Fruit fly (Drosophila melanogaster) whole organism: Measurements from ENCODE around the gene CG14062.
A peak's percentile ranks its signal among the peaks of the same experiment; 100 is the strongest.

Experiments used
- CG8478 ChIP-seq: fragments of >200 bp; optimal IDR thresholded peaks from 2 replicates; lab custom pipeline; 2018; ENCODE audit warnings: inconsistent platforms
- Dll ChIP-seq: fragments of >200 bp; optimal IDR thresholded peaks from 2 replicates; lab custom pipeline; 2017
- EcR ChIP-seq, 2 experiments: fragments of >200 bp; optimal IDR thresholded peaks; 2 replicates each; lab custom pipeline; 2017; ENCODE audit warnings: missing biosample characterization in 2 of 2, missing genetic modification characterization in 2 of 2, missing genetic modification reagents in 2 of 2
- pan ChIP-seq: fragments of >200 bp; optimal IDR thresholded peaks from 2 replicates; lab custom pipeline; 2017
- psq ChIP-seq: fragments of >200 bp; optimal IDR thresholded peaks from 2 replicates; lab custom pipeline; 2017
- usp ChIP-seq: fragments of >200 bp; optimal IDR thresholded peaks from 2 replicates; lab custom pipeline; 2017; ENCODE audit warnings: missing biosample characterization, missing genetic modification characterization, mixed read lengths

CG14062 gene

DNA sequence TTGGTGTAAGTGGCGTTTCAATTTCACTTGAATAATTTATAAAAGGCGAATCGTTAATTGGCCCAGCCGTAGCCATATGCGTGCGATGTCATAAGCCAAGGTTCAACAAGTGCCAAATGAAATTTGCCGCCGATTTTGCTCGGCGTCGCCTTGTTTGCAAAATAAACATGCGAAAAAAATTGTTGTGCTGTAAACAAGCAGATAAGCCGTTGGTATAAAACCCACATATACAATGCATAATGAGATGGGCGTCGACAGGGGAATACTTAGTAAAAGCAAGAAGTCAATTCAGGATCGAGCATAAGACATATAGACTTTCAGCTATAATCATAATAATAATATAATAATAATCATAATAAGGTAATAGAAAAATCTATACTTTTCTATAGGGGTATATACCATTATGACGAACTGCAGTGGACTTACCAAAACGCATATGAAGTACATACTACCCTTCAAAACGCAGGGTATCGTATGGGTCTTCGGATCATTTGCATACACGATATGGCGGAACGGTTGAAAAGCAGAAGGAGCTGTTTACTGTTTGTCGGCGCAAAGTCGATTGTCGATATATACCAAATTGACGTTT lies 13.5 kb upstream of the CG14062 start:
- TF ChIP-seq usp (GFP tag; lab: Kevin White, UChicago) (no peak), Dll (lab: Kevin White, UChicago) (no peak), pan (peak; percentile 59)

dm6 chr3R:28654596-28654995 lies 11.9 kb upstream of the CG14062 start:
- TF ChIP-seq pan (no peak), psq (lab: Kevin White, UChicago) (no peak)

DNA sequence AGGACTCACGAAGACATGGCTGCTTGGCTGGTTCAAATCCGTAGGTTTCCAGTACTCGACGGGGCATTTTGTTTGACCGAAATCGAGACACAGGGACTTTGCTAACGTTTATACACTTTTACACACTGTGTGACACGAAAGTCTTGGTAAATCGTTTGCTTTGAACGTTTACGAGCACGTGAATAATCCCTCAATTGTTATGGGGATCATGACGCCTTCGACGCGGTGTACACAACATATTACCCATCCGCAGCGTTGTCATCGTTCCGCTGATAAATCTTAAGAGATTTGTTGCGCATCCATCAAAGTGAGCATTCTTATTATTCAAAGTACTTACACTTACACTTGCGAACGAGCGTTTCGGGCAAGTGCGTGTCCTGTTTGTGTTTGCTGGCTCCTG lies 7.7 kb upstream of the CG14062 start, which contains the start of gene CG31050:
Gene CG31050 (minus strand): TSS at position 101 of the 400 bp plus-strand sequence.
- TF ChIP-seq CG8478 (lab: Kevin White, UChicago) (no peak), usp (GFP tag; lab: Kevin White, UChicago) (no peak), EcR (GFP tag; optimal IDR thresholded peaks at IDR 0.05; lab: Kevin White, UChicago) (no peak), Dll (lab: Kevin White, UChicago) (no peak), psq (lab: Kevin White, UChicago) (no peak), pan (no peak)

DNA sequence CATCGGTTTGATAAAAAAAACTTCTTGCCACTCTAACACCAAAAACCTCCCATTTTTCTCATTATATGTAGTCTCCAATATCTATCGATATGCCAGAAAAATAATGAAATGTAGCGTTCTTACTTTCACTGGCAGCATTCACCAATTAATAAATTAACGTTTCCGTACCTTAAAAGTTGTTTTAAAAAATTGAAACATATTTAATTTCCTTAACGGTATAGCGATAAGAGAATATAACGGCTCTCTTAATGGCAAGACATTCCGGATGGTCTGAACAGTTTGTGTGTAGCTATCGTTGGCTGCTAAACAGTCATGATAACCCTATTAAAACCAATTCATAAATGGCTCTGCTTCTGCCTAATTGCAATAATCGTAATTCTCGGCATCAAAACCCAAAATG lies 6.6 kb downstream of the CG14062 start, which contains the start of gene CG9988:
Gene CG9988 (plus strand): TSS at position 301 of the 400 bp plus-strand sequence.
- TF ChIP-seq pan (no peak), psq (lab: Kevin White, UChicago) (no peak), EcR (GFP tag; optimal IDR thresholded peaks at IDR 0.05; lab: Kevin White, UChicago) (no peak), usp (GFP tag; lab: Kevin White, UChicago) (no peak), Dll (lab: Kevin White, UChicago) (no peak), CG8478 (lab: Kevin White, UChicago) (no peak)

DNA sequence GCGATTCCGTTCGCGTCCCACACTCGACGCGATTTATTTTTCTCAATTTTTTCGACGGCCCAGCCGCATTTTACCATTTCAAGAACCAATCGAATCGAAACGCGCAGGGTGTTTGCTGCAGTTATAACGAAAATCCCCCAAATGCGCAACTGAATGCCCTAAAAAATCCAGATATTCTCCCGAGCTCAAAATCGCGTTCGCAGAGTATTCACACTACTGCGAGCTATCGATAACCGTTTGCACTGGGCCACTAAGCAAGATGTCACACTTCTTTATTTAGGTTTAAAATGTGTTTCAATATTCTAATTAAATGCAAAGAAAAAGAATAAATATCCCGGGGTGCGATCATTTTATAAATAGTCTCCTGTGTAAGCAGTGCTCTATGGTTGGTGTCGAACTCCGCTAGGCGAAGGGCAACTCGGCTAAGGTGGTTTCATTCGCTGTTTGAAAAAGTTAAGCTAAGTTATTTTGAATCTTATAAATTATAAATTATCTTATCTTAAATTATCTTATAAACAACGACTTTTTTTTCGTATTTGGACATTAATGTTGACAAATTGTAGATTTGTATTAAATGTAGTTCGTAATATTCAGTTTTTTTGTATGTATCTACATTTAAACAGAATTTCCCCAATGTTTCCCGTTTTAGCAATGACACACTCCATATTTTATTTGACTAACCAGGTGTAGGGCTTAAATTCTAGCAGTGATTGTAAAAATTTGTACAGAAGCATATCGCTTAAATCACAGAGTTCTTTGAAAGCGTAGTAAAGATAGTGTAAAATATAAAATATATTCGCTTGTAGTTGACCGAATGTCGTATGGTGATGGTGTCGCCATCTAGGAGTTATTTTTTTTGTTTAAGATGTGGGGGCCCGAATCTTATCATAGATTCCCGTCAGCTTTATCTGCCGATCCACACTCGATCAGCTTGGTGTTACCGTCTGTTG lies 7.4 kb downstream of the CG14062 start, which contains the start of gene CG10011:
Gene CG10011 (minus strand): TSS at position 119 of the 950 bp plus-strand sequence.
- TF ChIP-seq CG8478 (lab: Kevin White, UChicago), result peak; percentile 10
- no peak for TF ChIP-seq usp (GFP tag; lab: Kevin White, UChicago)
- TF ChIP-seq EcR (GFP tag; optimal IDR thresholded peaks at IDR 0.05; lab: Kevin White, UChicago), result no peak

DNA sequence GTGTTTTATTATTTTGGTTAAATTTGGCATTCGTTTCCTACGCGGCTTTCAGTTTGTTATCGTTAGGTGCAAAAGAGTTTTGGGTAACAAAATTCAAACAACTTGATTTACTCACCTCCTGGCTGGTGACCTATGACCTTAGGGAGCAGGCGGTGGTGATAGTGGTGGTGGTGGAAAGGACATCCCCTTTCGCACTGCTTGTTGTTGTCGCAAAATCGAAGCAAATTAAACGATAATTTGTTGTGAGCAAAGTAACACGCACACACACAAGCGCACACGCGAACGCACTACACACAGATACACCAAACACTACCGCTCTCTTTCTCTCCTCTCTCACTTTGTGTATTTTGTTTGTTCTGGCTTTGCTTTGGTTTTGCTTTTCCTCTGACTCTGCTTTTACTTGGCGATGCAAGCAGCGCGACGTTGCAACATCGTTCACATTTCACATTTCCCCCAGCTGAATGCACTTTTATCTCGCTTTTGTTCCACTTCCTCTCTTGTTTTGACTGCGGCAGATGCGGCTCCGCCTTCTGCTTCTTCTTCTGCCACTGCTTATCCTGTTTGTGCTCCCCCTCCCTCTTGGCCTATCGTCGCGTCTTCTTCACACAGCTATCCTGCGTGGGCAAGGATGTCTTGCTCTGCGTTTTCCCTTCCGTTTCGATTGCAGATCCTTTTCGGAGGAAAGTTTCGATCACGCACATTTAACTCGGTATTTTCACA lies 8.3 kb downstream of the CG14062 start:
- peak; percentile 25 for TF ChIP-seq Dll (lab: Kevin White, UChicago)
- no peak for TF ChIP-seq psq (lab: Kevin White, UChicago)

- TF ChIP-seq EcR (GFP tag; optimal IDR thresholded peaks at IDR 0.05; lab: Kevin White, UChicago) (no peak), psq (lab: Kevin White, UChicago) (no peak), pan (no peak), CG8478 (lab: Kevin White, UChicago) (no peak), Dll (lab: Kevin White, UChicago) (no peak), usp (GFP tag; lab: Kevin White, UChicago) (no peak)
Measured at dm6 chr3R:28633746-28634145, 8.9 kb downstream of the CG14062 start.

DNA sequence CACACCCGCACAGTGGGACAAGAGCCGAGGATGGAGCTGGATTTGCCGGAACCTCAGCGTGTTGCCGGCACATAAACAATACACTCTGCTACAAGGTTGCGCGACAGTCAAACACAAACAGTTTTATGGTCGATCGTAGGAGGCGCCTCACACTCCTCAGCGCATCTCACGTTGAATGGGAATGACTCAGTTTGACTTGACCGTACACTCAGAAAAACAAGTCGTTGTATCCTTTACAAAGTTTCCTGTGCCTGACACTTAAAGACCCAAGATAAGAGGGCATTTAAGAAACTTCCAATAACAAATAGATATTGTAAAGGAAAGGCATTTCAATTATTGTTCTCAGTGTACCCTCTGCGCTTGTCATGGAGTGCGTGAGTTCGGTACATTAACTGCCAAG lies 10.9 kb downstream of the CG14062 start:
- no peak for TF ChIP-seq EcR (GFP tag; optimal IDR thresholded peaks at IDR 0.05; lab: Kevin White, UChicago)
- no peak for TF ChIP-seq psq (lab: Kevin White, UChicago)
- TF ChIP-seq Dll (lab: Kevin White, UChicago), result no peak
- no peak for TF ChIP-seq pan
- TF ChIP-seq CG8478 (lab: Kevin White, UChicago), result no peak
- TF ChIP-seq usp (GFP tag; lab: Kevin White, UChicago), result no peak

DNA sequence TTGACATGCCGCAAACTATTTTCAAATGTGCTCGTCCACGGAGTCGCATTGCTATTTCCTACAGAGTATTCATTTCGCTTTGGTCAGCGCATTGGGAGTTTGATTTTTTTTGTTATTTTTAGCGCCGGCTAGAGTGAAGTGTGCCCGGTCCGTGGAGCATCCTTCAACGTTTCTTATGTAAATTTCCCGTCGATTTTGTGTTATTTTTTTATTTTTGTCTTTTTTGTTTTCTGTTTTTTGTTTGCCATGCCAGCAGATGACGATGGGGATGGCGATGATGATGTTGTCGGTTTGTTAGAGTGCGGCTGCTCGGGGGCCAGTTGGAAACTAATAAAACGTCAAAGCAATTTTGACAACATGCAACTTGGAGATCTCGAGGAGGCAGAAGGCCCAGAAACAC lies 11.8 kb downstream of the CG14062 start:
- no peak for TF ChIP-seq psq (lab: Kevin White, UChicago)
- no peak for TF ChIP-seq EcR (GFP tag; optimal IDR thresholded peaks at IDR 0.05; lab: Kevin White, UChicago)
- TF ChIP-seq Dll (lab: Kevin White, UChicago), result no peak
- no peak for TF ChIP-seq usp (GFP tag; lab: Kevin White, UChicago)
- TF ChIP-seq CG8478 (lab: Kevin White, UChicago), result no peak
- no peak for TF ChIP-seq pan

- TF ChIP-seq usp (GFP tag; lab: Kevin White, UChicago), result no peak
- TF ChIP-seq Dll (lab: Kevin White, UChicago), result no peak
- no peak for TF ChIP-seq pan
- TF ChIP-seq CG8478 (lab: Kevin White, UChicago), result no peak
- no peak for TF ChIP-seq EcR (GFP tag; optimal IDR thresholded peaks at IDR 0.05; lab: Kevin White, UChicago)
- TF ChIP-seq psq (lab: Kevin White, UChicago), result no peak
Measured at dm6 chr3R:28630092-28630491, 12.6 kb downstream of the CG14062 start.

- TF ChIP-seq EcR (GFP tag; optimal IDR thresholded peaks at IDR 0.05; lab: Kevin White, UChicago) (peak in 1 of 2 experiments; percentile 77), usp (GFP tag; lab: Kevin White, UChicago) (no peak), psq (lab: Kevin White, UChicago) (no peak)
Measured at dm6 chr3R:28629186-28629979, 13.3 kb downstream of the CG14062 start.
